Fruit fly (Drosophila melanogaster) whole organism, embryonic: ENCODE measurements around the gene saturn.

Source experiments
- Abd-B ChIP-seq: fragments of 200-800 bp; sonication (Bioruptor generic); optimal IDR thresholded peaks from 2 replicates; lab custom pipeline; 2018; ENCODE audit warnings: missing biosample characterization, mild to moderate bottlenecking, missing genetic modification characterization, moderate library complexity
- Ada2b ChIP-seq: fragments of 200-800 bp; sonication (Bioruptor generic); IDR thresholded peaks from 2 replicates; pipeline ENCODE4 v1.3.6; 2022; ENCODE audit warnings: missing biosample characterization, missing genetic modification characterization
- Aef1 ChIP-seq: fragments of 200-800 bp; sonication (Bioruptor generic); IDR thresholded peaks from 3 replicates; pipeline ENCODE4 v1.3.6; 2022; ENCODE audit warnings: missing biosample characterization, missing genetic modification characterization
- CG10147 ChIP-seq: fragments of 200-800 bp; sonication (Bioruptor generic); optimal IDR thresholded peaks from 2 replicates; lab custom pipeline; 2019; ENCODE audit warnings: missing biosample characterization, mild to moderate bottlenecking, missing genetic modification characterization, moderate library complexity
- CG10431 ChIP-seq: fragments of 200-800 bp; sonication (Bioruptor generic); optimal IDR thresholded peaks from 3 replicates; lab custom pipeline; 2018; ENCODE audit warnings: missing biosample characterization, mild to moderate bottlenecking, missing genetic modification characterization
- CG11504 ChIP-seq: fragments of 200-800 bp; sonication (Bioruptor generic); optimal IDR thresholded peaks from 3 replicates; lab custom pipeline; 2019; ENCODE audit warnings: missing biosample characterization, mild to moderate bottlenecking, missing genetic modification characterization, moderate library complexity
- CG12659 ChIP-seq: fragments of 200-800 bp; sonication (Bioruptor generic); optimal IDR thresholded peaks from 3 replicates; lab custom pipeline; 2017; ENCODE audit warnings: mild to moderate bottlenecking, missing biosample characterization, missing genetic modification reagents, missing genetic modification characterization
- CG14014 ChIP-seq: fragments of 200-800 bp; sonication (Bioruptor generic); IDR thresholded peaks from 2 replicates; pipeline ENCODE4 v1.3.6; 2022; ENCODE audit warnings: missing biosample characterization, missing genetic modification characterization
- CG14441 ChIP-seq: fragments of 200-800 bp; sonication (Bioruptor generic); IDR thresholded peaks from 2 replicates; pipeline ENCODE4 v1.3.6; 2022; ENCODE audit warnings: missing biosample characterization, missing genetic modification characterization
- CG15011 ChIP-seq: fragments of 200-800 bp; sonication (Bioruptor generic); optimal IDR thresholded peaks from 3 replicates; lab custom pipeline; 2018; ENCODE audit warnings: missing biosample characterization, mild to moderate bottlenecking, missing genetic modification characterization
- CG16779 ChIP-seq: fragments of 200-800 bp; sonication (Bioruptor generic); IDR thresholded peaks from 2 replicates; pipeline ENCODE4 v1.3.6; 2022; ENCODE audit warnings: missing biosample characterization, missing genetic modification characterization
- CG16863 ChIP-seq: fragments of 200-800 bp; sonication (Bioruptor generic); optimal IDR thresholded peaks from 3 replicates; lab custom pipeline; 2016; ENCODE audit warnings: missing biosample characterization, missing genetic modification characterization
- CG18599 ChIP-seq: fragments of 200-800 bp; sonication (Bioruptor generic); optimal IDR thresholded peaks from 3 replicates; lab custom pipeline; 2017; ENCODE audit warnings: missing biosample characterization, missing genetic modification characterization, mild to moderate bottlenecking, moderate library complexity, missing genetic modification reagents
- CG3726 ChIP-seq: fragments of 200-800 bp; sonication (Bioruptor generic); IDR thresholded peaks from 3 replicates; pipeline ENCODE4, ENCODE4 v1.3.6; 2022; ENCODE audit warnings: missing biosample characterization, missing genetic modification characterization
- CG4424 ChIP-seq: fragments of 200-800 bp; sonication (Bioruptor generic); optimal IDR thresholded peaks from 3 replicates; lab custom pipeline; 2016; ENCODE audit warnings: missing biosample characterization, missing genetic modification characterization
- CG6854 ChIP-seq: fragments of 200-800 bp; sonication (Bioruptor generic); optimal IDR thresholded peaks from 3 replicates; lab custom pipeline; 2017; ENCODE audit warnings: missing biosample characterization, mild to moderate bottlenecking, missing genetic modification characterization
- CG7357 ChIP-seq: fragments of 200-800 bp; sonication (Bioruptor generic); IDR thresholded peaks from 3 replicates; pipeline ENCODE4 v1.3.6; 2022; ENCODE audit warnings: missing biosample characterization, missing genetic modification characterization
- CG7745 ChIP-seq: fragments of 200-800 bp; sonication (Bioruptor generic); optimal IDR thresholded peaks from 2 replicates; lab custom pipeline; 2018; ENCODE audit warnings: missing biosample characterization, mild to moderate bottlenecking, missing genetic modification characterization, moderate library complexity
- CG8388 ChIP-seq: fragments of 200-800 bp; sonication (Bioruptor generic); optimal IDR thresholded peaks from 2 replicates; lab custom pipeline; 2019; ENCODE audit warnings: missing biosample characterization, mild to moderate bottlenecking, missing genetic modification characterization, moderate library complexity
- CG9215 ChIP-seq: fragments of 200-800 bp; sonication (Bioruptor generic); IDR thresholded peaks from 2 replicates; pipeline ENCODE4 v1.3.6; 2022; ENCODE audit warnings: missing biosample characterization, missing genetic modification characterization
- D19A ChIP-seq: fragments of 200-800 bp; optimal IDR thresholded peaks from 3 replicates; lab custom pipeline; 2019; ENCODE audit warnings: missing biosample characterization, mild to moderate bottlenecking, missing genetic modification characterization, moderate library complexity
- Dll ChIP-seq: fragments of 200-800 bp; sonication (Bioruptor generic); IDR thresholded peaks from 4 replicates; pipeline ENCODE4 v1.3.6; 2022; ENCODE audit warnings: missing biosample characterization, missing genetic modification characterization; ENCODE audit not compliant: partially characterized antibody
- Eip74EF ChIP-seq, 2 experiments: fragments of 200-800 bp in 1 of 2; fragments of >200 bp in 1 of 2; sonication (Bioruptor generic) in 1 of 2; optimal IDR thresholded peaks; 2 replicates each; lab custom pipeline; 2017 to 2019; ENCODE audit warnings: missing biosample characterization in 2 of 2, missing genetic modification characterization in 2 of 2, mild to moderate bottlenecking in 1 of 2, moderate library complexity in 1 of 2
- Fer3 ChIP-seq: fragments of 200-800 bp; sonication (Bioruptor generic); optimal IDR thresholded peaks from 2 replicates; lab custom pipeline; 2018; ENCODE audit warnings: missing biosample characterization, mild to moderate bottlenecking, missing genetic modification characterization, moderate library complexity
- Lim3 ChIP-seq: fragments of 200-800 bp; sonication (Bioruptor generic); IDR thresholded peaks from 2 replicates; pipeline ENCODE4 v1.3.6; 2022; ENCODE audit warnings: missing biosample characterization, missing genetic modification characterization
- Lpt ChIP-seq: fragments of >200 bp; optimal IDR thresholded peaks from 2 replicates; lab custom pipeline; 2018; ENCODE audit warnings: missing biosample characterization, missing genetic modification characterization
- Side ChIP-seq: fragments of 200-800 bp; sonication (Bioruptor generic); optimal IDR thresholded peaks from 2 replicates; lab custom pipeline; 2016; ENCODE audit warnings: missing biosample characterization, missing genetic modification characterization
- Sox100B ChIP-seq: fragments of 200-800 bp; sonication (Bioruptor generic); optimal IDR thresholded peaks from 3 replicates; lab custom pipeline; 2018; ENCODE audit warnings: missing biosample characterization, mild to moderate bottlenecking, missing genetic modification characterization
- Sry-δ ChIP-seq: fragments of 200-800 bp; sonication (Bioruptor generic); optimal IDR thresholded peaks from 2 replicates; lab custom pipeline; 2016; ENCODE audit warnings: missing biosample characterization, missing genetic modification characterization
- bigmax ChIP-seq: fragments of 200-800 bp; sonication (Bioruptor generic); optimal IDR thresholded peaks from 2 replicates; lab custom pipeline; 2018; ENCODE audit warnings: missing biosample characterization, mild to moderate bottlenecking, missing genetic modification characterization
- da ChIP-seq: fragments of 200-800 bp; sonication (Bioruptor generic); optimal IDR thresholded peaks from 2 replicates; lab custom pipeline; 2016; ENCODE audit warnings: missing biosample characterization, missing genetic modification characterization
- danr ChIP-seq: fragments of 200-800 bp; sonication (Bioruptor generic); IDR thresholded peaks from 2 replicates; pipeline ENCODE4 v1.3.6; 2022; ENCODE audit warnings: missing biosample characterization, missing genetic modification characterization
- dimm ChIP-seq: fragments of 200-800 bp; sonication (Bioruptor generic); IDR thresholded peaks from 2 replicates; pipeline ENCODE4 v1.3.6; 2022; ENCODE audit warnings: missing biosample characterization, missing genetic modification characterization
- disco-r ChIP-seq: fragments of 200-800 bp; sonication (Bioruptor generic); optimal IDR thresholded peaks from 2 replicates; lab custom pipeline; 2016; ENCODE audit warnings: missing biosample characterization, missing genetic modification characterization
- fd102C ChIP-seq: fragments of 200-800 bp; sonication (Bioruptor generic); optimal IDR thresholded peaks from 2 replicates; lab custom pipeline; 2018; ENCODE audit warnings: missing biosample characterization, mild to moderate bottlenecking, missing genetic modification characterization, moderate library complexity
- fd64A ChIP-seq: fragments of 200-800 bp; sonication (Bioruptor generic); optimal IDR thresholded peaks from 3 replicates; lab custom pipeline; 2018; ENCODE audit warnings: missing biosample characterization, mild to moderate bottlenecking, missing genetic modification characterization
- fd96Cb ChIP-seq: fragments of 200-800 bp; sonication (Bioruptor generic); optimal IDR thresholded peaks from 2 replicates; lab custom pipeline; 2018; ENCODE audit warnings: missing biosample characterization, mild to moderate bottlenecking, missing genetic modification characterization, moderate library complexity
- ftz-f1 ChIP-seq: fragments of 200-800 bp; sonication (Bioruptor generic); optimal IDR thresholded peaks from 2 replicates; lab custom pipeline; 2016; ENCODE audit warnings: missing biosample characterization, missing genetic modification characterization
- gt ChIP-seq: fragments of 200-800 bp; sonication (Bioruptor generic); IDR thresholded peaks from 2 replicates; pipeline ENCODE4 v1.3.6; 2022; ENCODE audit warnings: missing biosample characterization, missing genetic modification characterization
- insv ChIP-seq, 2 experiments: fragments of 200-800 bp; sonication (Bioruptor generic); optimal IDR thresholded peaks; 3 replicates each; lab custom pipeline; 2016 to 2018; ENCODE audit warnings: missing biosample characterization in 2 of 2, missing genetic modification characterization in 2 of 2
- jigr1 ChIP-seq: fragments of 200-800 bp; sonication (Bioruptor generic); IDR thresholded peaks from 3 replicates; pipeline ENCODE4 v1.3.6; 2022; ENCODE audit warnings: missing biosample characterization, missing genetic modification characterization
- jumu ChIP-seq: fragments of 200-800 bp; sonication (Bioruptor generic); optimal IDR thresholded peaks from 3 replicates; lab custom pipeline; 2016; ENCODE audit warnings: missing biosample characterization, missing genetic modification characterization
- mam ChIP-seq: fragments of 200-800 bp; sonication (Bioruptor generic); optimal IDR thresholded peaks from 3 replicates; lab custom pipeline; 2016; ENCODE audit warnings: missing biosample characterization, missing genetic modification characterization
- pros ChIP-seq: fragments of 200-800 bp; sonication (Bioruptor generic); optimal IDR thresholded peaks from 3 replicates; lab custom pipeline; 2019; ENCODE audit warnings: missing biosample characterization, mild to moderate bottlenecking, missing genetic modification characterization, moderate library complexity
- scrt ChIP-seq: fragments of 200-800 bp; sonication (Bioruptor generic); optimal IDR thresholded peaks from 2 replicates; lab custom pipeline; 2018; ENCODE audit warnings: missing biosample characterization, mild to moderate bottlenecking, missing genetic modification characterization, moderate library complexity
- sna ChIP-seq: fragments of 200-800 bp; sonication (Bioruptor generic); IDR thresholded peaks from 2 replicates; pipeline ENCODE4 v1.3.6; 2022; ENCODE audit warnings: missing biosample characterization, missing genetic modification characterization; ENCODE audit not compliant: partially characterized antibody
- tgo ChIP-seq: fragments of 200-800 bp; sonication (Bioruptor generic); IDR thresholded peaks from 3 replicates; pipeline ENCODE4 v1.3.6; 2022; ENCODE audit warnings: missing biosample characterization, missing genetic modification characterization
- tin ChIP-seq: fragments of 200-800 bp; sonication (Bioruptor generic); optimal IDR thresholded peaks from 3 replicates; lab custom pipeline; 2016; ENCODE audit warnings: missing biosample characterization, missing genetic modification characterization
- vvl ChIP-seq: fragments of 200-800 bp; sonication (Bioruptor generic); IDR thresholded peaks from 2 replicates; pipeline ENCODE4 v1.3.6; 2022; ENCODE audit warnings: missing biosample characterization, missing genetic modification characterization
- zen2 ChIP-seq: fragments of 200-800 bp; sonication (Bioruptor generic); IDR thresholded peaks from 3 replicates; pipeline ENCODE4 v1.3.6; 2022; ENCODE audit warnings: missing biosample characterization, missing genetic modification characterization; ENCODE audit not compliant: partially characterized antibody

Gene saturn

DNA sequence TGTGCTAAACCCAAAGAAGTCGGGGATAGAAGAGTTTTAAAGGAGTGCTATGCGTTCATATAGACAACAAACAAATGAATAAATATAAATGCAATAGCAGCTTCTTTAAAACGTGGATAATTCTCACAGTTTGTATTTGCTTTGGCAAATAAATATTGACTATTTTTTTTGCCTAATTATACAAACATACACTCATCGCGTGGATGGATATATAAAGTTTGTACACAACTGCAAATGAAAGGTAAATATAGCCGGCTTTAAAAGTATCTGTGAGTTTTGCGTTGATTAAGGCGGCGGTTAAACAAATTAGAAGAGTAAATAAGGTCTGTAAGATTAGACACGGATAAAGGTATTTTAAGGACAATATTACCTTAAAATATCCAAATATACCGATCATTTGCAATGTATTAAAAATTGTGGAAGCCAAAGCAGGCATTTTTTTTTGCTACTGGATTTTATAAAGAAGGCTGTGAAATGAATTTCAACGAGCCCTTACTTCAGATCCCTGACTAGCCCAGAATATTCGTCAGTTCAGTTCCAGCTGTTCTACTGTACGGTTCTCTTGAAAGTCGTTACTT lies 14.6 kb downstream of the saturn start, which contains the start of gene CG7768 (continued):
- no peak for TF ChIP-seq CG16779 (GFP tag; lab: Robert Waterston, UW)
- peak; percentile 79 for TF ChIP-seq CG18599 (GFP tag; lab: Kevin White, UChicago)
- TF ChIP-seq sna (GFP tag; lab: Robert Waterston, UW) = no peak
- no peak for TF ChIP-seq Lpt (GFP tag; lab: Kevin White, UChicago)
- TF ChIP-seq tgo (GFP tag; lab: Robert Waterston, UW) = no peak
- peak; percentile 65; the same call in 1 of the 2 replicates for TF ChIP-seq CG14014 (GFP tag; lab: Robert Waterston, UW)
- peak; percentile 70 for TF ChIP-seq CG10147 (GFP tag; lab: Kevin White, UChicago)
- peak; percentile 67 for TF ChIP-seq fd102C (GFP tag; lab: Kevin White, UChicago)
- peak; percentile 66 for TF ChIP-seq Fer3 (tag; lab: Kevin White, UChicago)
- TF ChIP-seq gt = no peak
- TF ChIP-seq CG10431 (GFP tag; lab: Kevin White, UChicago) = no peak
- no peak for TF ChIP-seq zen2 (GFP tag; lab: Robert Waterston, UW)
- TF ChIP-seq Ada2b (GFP tag; lab: Robert Waterston, UW) = peak; percentile 20; the same call in 1 of the 2 replicates
- no peak for TF ChIP-seq dimm
- TF ChIP-seq CG9215 (GFP tag; lab: Robert Waterston, UW) = no peak
- TF ChIP-seq Abd-B (GFP tag; lab: Kevin White, UChicago) = no peak
- TF ChIP-seq Side (GFP tag; lab: Kevin White, UChicago) = peak; percentile 42
- no peak for TF ChIP-seq CG4424 (GFP tag; lab: Kevin White, UChicago)
- TF ChIP-seq Lim3 = no peak
- peak; percentile 71 for TF ChIP-seq Sox100B (GFP tag; lab: Kevin White, UChicago)
- TF ChIP-seq CG12659 = peak; percentile 55
- TF ChIP-seq Sry-δ = no peak
- TF ChIP-seq Eip74EF (GFP tag; optimal IDR thresholded peaks at IDR 0.05; lab: Kevin White, UChicago) = no peak
- TF ChIP-seq Dll (GFP tag; lab: Robert Waterston, UW) = no peak
- TF ChIP-seq Aef1 (GFP tag; lab: Robert Waterston, UW) = no peak
- TF ChIP-seq disco-r (GFP tag; lab: Kevin White, UChicago) = peak; percentile 47
- TF ChIP-seq CG6854 = peak; percentile 57
- TF ChIP-seq CG14441 (GFP tag; lab: Robert Waterston, UW) = no peak
- no peak for TF ChIP-seq fd64A
- TF ChIP-seq CG7357 (GFP tag; lab: Robert Waterston, UW) = no peak
- no peak for TF ChIP-seq pros
- no peak for TF ChIP-seq tin (GFP tag; lab: Kevin White, UChicago)
- no peak for TF ChIP-seq CG3726 (GFP tag; lab: Robert Waterston, UW)
- peak; percentile 6 for TF ChIP-seq bigmax (GFP tag; lab: Kevin White, UChicago)
- TF ChIP-seq CG11504 (tag; lab: Kevin White, UChicago) = peak; percentile 58
- TF ChIP-seq ftz-f1 (GFP tag; lab: Kevin White, UChicago) = no peak
- peak; percentile 9 for TF ChIP-seq CG16863 (GFP tag; lab: Kevin White, UChicago)
- TF ChIP-seq CG8388 (GFP tag; lab: Kevin White, UChicago) = no peak
- TF ChIP-seq danr (GFP tag; lab: Robert Waterston, UW) = no peak
- TF ChIP-seq fd96Cb (tag; lab: Kevin White, UChicago) = no peak
- no peak for TF ChIP-seq jumu
- peak; percentile 75 for TF ChIP-seq CG15011 (GFP tag; lab: Kevin White, UChicago)
- TF ChIP-seq vvl = no peak
- no peak for TF ChIP-seq da
- no peak for TF ChIP-seq D19A (tag; lab: Kevin White, UChicago)
- no peak for TF ChIP-seq CG7745 (tag; lab: Kevin White, UChicago)
- no peak for TF ChIP-seq jigr1
- peak in 1 of 2 experiments; percentile 14 for TF ChIP-seq insv (GFP tag; optimal IDR thresholded peaks at IDR 0.05; lab: Kevin White, UChicago)
- TF ChIP-seq scrt (GFP tag; lab: Kevin White, UChicago) = peak; percentile 61
- TF ChIP-seq mam = peak; percentile 49
